Worm (Caenorhabditis elegans) whole organism, L1 larva: ENCODE measurements around the gene C35B1.2.

Experiments
- C04F5.9 ChIP-seq: sonication (generic microtip); optimal IDR thresholded peaks from 2 replicates; lab custom pipeline; 2016; ENCODE audit warnings: missing genetic modification characterization, missing compliant biosample characterization
- C16A3.4 ChIP-seq: fragments of 150-350 bp; optimal IDR thresholded peaks from 2 replicates; lab custom pipeline; 2014; ENCODE audit warnings: missing biosample characterization, missing genetic modification characterization
- C34B4.2 ChIP-seq: sonication (generic microtip); optimal IDR thresholded peaks from 2 replicates; lab custom pipeline; 2017; ENCODE audit warnings: mild to moderate bottlenecking, missing genetic modification characterization, missing compliant biosample characterization
- Y116A8C.19 ChIP-seq: sonication (generic microtip); optimal IDR thresholded peaks from 2 replicates; lab custom pipeline; 2016; ENCODE audit warnings: missing compliant biosample characterization, missing genetic modification characterization, borderline replicate concordance
- ama-1 ChIP-seq: fragments of 150-350 bp; optimal IDR thresholded peaks from 2 replicates; lab custom pipeline; 2014
- dpl-1 ChIP-seq, 3 experiments: fragments of 150-350 bp in 2 of 3; sonication (generic microtip) in 1 of 3; optimal IDR thresholded peaks; 2 replicates each; lab custom pipeline; 2014 to 2017; ENCODE audit warnings: missing biosample characterization in 3 of 3, missing genetic modification characterization in 3 of 3, missing genetic modification reagents in 3 of 3
- efl-3 ChIP-seq: fragments of 200-800 bp; sonication (Bioruptor generic); optimal IDR thresholded peaks from 2 replicates; lab custom pipeline; 2018; ENCODE audit warnings: mild to moderate bottlenecking, missing genetic modification characterization, missing compliant biosample characterization
- egl-27 ChIP-seq, 2 experiments: fragments of 150-350 bp in 1 of 2; sonication (generic microtip); optimal IDR thresholded peaks; 3 replicates each; lab custom pipeline; 2017 to 2018; ENCODE audit warnings: missing biosample characterization in 2 of 2, missing genetic modification characterization in 2 of 2, missing genetic modification reagents in 2 of 2
- elt-2 ChIP-seq: sonication (generic microtip); optimal IDR thresholded peaks from 2 replicates; lab custom pipeline; 2016; ENCODE audit warnings: missing genetic modification characterization, mild to moderate bottlenecking, inconsistent platforms, missing compliant biosample characterization, missing genetic modification reagents
- ets-5 ChIP-seq: fragments of 200-800 bp; sonication (Bioruptor generic); IDR thresholded peaks from 2 replicates; pipeline ENCODE4 v1.3.6; 2022; ENCODE audit warnings: missing genetic modification characterization, missing compliant biosample characterization
- fkh-8 ChIP-seq: sonication (generic microtip); optimal IDR thresholded peaks from 2 replicates; lab custom pipeline; 2016; ENCODE audit warnings: mild to moderate bottlenecking, missing genetic modification characterization, missing compliant biosample characterization
- fos-1 ChIP-seq: fragments of 150-350 bp; optimal IDR thresholded peaks from 2 replicates; lab custom pipeline; 2014; ENCODE audit warnings: missing biosample characterization, missing genetic modification characterization
- hlh-17 ChIP-seq: fragments of 200-800 bp; sonication (Bioruptor generic); optimal IDR thresholded peaks from 2 replicates; lab custom pipeline; 2018; ENCODE audit warnings: missing genetic modification characterization, mild to moderate bottlenecking, missing compliant biosample characterization, moderate library complexity, borderline replicate concordance
- hlh-4 ChIP-seq: sonication (generic microtip); optimal IDR thresholded peaks from 2 replicates; lab custom pipeline; 2016; ENCODE audit warnings: mild to moderate bottlenecking, missing genetic modification characterization, missing compliant biosample characterization
- hpl-2 ChIP-seq: fragments of 150-350 bp; optimal IDR thresholded peaks from 2 replicates; lab custom pipeline; 2014; ENCODE audit warnings: missing biosample characterization, missing genetic modification reagents, missing genetic modification characterization
- irx-1 ChIP-seq: sonication (generic microtip); optimal IDR thresholded peaks from 2 replicates; lab custom pipeline; 2016; ENCODE audit warnings: missing genetic modification characterization, missing compliant biosample characterization
- isw-1 ChIP-seq: fragments of 200-800 bp; sonication (Bioruptor generic); IDR thresholded peaks from 2 replicates; pipeline ENCODE4 v1.3.6; 2022; ENCODE audit warnings: missing genetic modification characterization, missing compliant biosample characterization
- jun-1 ChIP-seq: fragments of 150-350 bp; optimal IDR thresholded peaks from 2 replicates; lab custom pipeline; 2014; ENCODE audit warnings: missing biosample characterization, missing genetic modification reagents, missing genetic modification characterization
- lin-13 ChIP-seq: fragments of 150-350 bp; optimal IDR thresholded peaks from 2 replicates; lab custom pipeline; 2014; ENCODE audit warnings: missing biosample characterization, missing genetic modification reagents, missing genetic modification characterization
- lin-14 ChIP-seq: fragments of 200-800 bp; sonication (Bioruptor generic); optimal IDR thresholded peaks from 2 replicates; lab custom pipeline; 2018; ENCODE audit warnings: mild to moderate bottlenecking, missing genetic modification characterization, moderate library complexity, missing compliant biosample characterization
- lin-35 ChIP-seq, 2 experiments: fragments of 150-350 bp; optimal IDR thresholded peaks; 2 replicates each; lab custom pipeline; 2014; ENCODE audit warnings: missing biosample characterization in 2 of 2, missing genetic modification characterization in 2 of 2, missing genetic modification reagents in 2 of 2
- lin-39 ChIP-seq: fragments of 150-350 bp; optimal IDR thresholded peaks from 2 replicates; lab custom pipeline; 2014; ENCODE audit warnings: missing biosample characterization, missing genetic modification reagents, missing genetic modification characterization
- lir-3 ChIP-seq: sonication (generic microtip); optimal IDR thresholded peaks from 2 replicates; lab custom pipeline; 2016; ENCODE audit warnings: mild to moderate bottlenecking, missing genetic modification characterization, moderate library complexity, missing compliant biosample characterization; ENCODE audit not compliant: poor library complexity
- lsy-2 ChIP-seq, 2 experiments: fragments of 150-350 bp; optimal IDR thresholded peaks; 2 replicates each; lab custom pipeline; 2014; ENCODE audit warnings: missing biosample characterization in 2 of 2, missing genetic modification characterization in 2 of 2
- mef-2 ChIP-seq: fragments of 150-350 bp; optimal IDR thresholded peaks from 2 replicates; lab custom pipeline; 2014; ENCODE audit warnings: missing biosample characterization, missing genetic modification characterization
- nhr-11 ChIP-seq: fragments of 150-350 bp; optimal IDR thresholded peaks from 2 replicates; lab custom pipeline; 2014; ENCODE audit warnings: missing biosample characterization, missing genetic modification characterization
- nhr-12 ChIP-seq: sonication (generic microtip); optimal IDR thresholded peaks from 2 replicates; lab custom pipeline; 2017; ENCODE audit warnings: missing biosample characterization, missing genetic modification characterization
- nhr-19 ChIP-seq: fragments of 200-800 bp; sonication (Bioruptor generic); conservative IDR thresholded peaks from 2 replicates; pipeline ENCODE4 v1.3.6; 2022; ENCODE audit warnings: missing genetic modification characterization, missing compliant biosample characterization
- nhr-20 ChIP-seq: sonication (generic microtip); optimal IDR thresholded peaks from 2 replicates; lab custom pipeline; 2016; ENCODE audit warnings: mild to moderate bottlenecking, missing genetic modification characterization, missing compliant biosample characterization
- nhr-28 ChIP-seq: fragments of 150-350 bp; optimal IDR thresholded peaks from 2 replicates; lab custom pipeline; 2014; ENCODE audit warnings: missing biosample characterization, missing genetic modification characterization
- nhr-47 ChIP-seq: sonication (generic microtip); optimal IDR thresholded peaks from 2 replicates; lab custom pipeline; 2016; ENCODE audit warnings: mild to moderate bottlenecking, missing genetic modification characterization, moderate library complexity, missing compliant biosample characterization
- nhr-71 ChIP-seq: sonication (generic microtip); optimal IDR thresholded peaks from 2 replicates; lab custom pipeline; 2016; ENCODE audit warnings: mild to moderate bottlenecking, missing genetic modification characterization, moderate library complexity, missing compliant biosample characterization
- nhr-84 ChIP-seq: sonication (generic microtip); optimal IDR thresholded peaks from 2 replicates; lab custom pipeline; 2017; ENCODE audit warnings: missing biosample characterization, missing genetic modification characterization
- nhr-90 ChIP-seq: sonication (generic microtip); optimal IDR thresholded peaks from 2 replicates; lab custom pipeline; 2016; ENCODE audit warnings: mild to moderate bottlenecking, missing genetic modification characterization, missing compliant biosample characterization; ENCODE audit not compliant: poor library complexity
- pax-3 ChIP-seq: fragments of 200-800 bp; sonication (Bioruptor generic); optimal IDR thresholded peaks from 2 replicates; lab custom pipeline; 2018; ENCODE audit warnings: mild to moderate bottlenecking, missing genetic modification characterization, moderate library complexity, missing compliant biosample characterization
- skn-1 ChIP-seq: fragments of 150-350 bp; optimal IDR thresholded peaks from 2 replicates; lab custom pipeline; 2014; ENCODE audit warnings: missing biosample characterization, missing genetic modification characterization
- snpc-4 ChIP-seq: fragments of 150-350 bp; optimal IDR thresholded peaks from 2 replicates; lab custom pipeline; 2014; ENCODE audit warnings: missing biosample characterization, missing genetic modification characterization
- sptf-1 ChIP-seq: fragments of 150-350 bp; optimal IDR thresholded peaks from 2 replicates; lab custom pipeline; 2014; ENCODE audit warnings: missing biosample characterization, missing genetic modification characterization
- sup-37 ChIP-seq: fragments of 200-800 bp; sonication (Bioruptor generic); optimal IDR thresholded peaks from 2 replicates; lab custom pipeline; 2018; ENCODE audit warnings: mild to moderate bottlenecking, missing genetic modification characterization, missing compliant biosample characterization
- swsn-7 ChIP-seq: sonication (generic microtip); optimal IDR thresholded peaks from 2 replicates; lab custom pipeline; 2016; ENCODE audit warnings: missing genetic modification characterization, missing compliant biosample characterization
- unc-62 ChIP-seq: fragments of 150-350 bp; optimal IDR thresholded peaks from 2 replicates; lab custom pipeline; 2014; ENCODE audit warnings: missing biosample characterization, missing genetic modification reagents, missing genetic modification characterization
- unc-98 ChIP-seq: fragments of 200-800 bp; sonication (Bioruptor generic); IDR thresholded peaks from 2 replicates; pipeline ENCODE4 v1.3.6; 2022; ENCODE audit warnings: missing genetic modification characterization, missing compliant biosample characterization
- ztf-4 ChIP-seq: fragments of 150-350 bp; optimal IDR thresholded peaks from 2 replicates; lab custom pipeline; 2014; ENCODE audit warnings: missing biosample characterization, missing genetic modification characterization

The C35B1.2 gene

DNA sequence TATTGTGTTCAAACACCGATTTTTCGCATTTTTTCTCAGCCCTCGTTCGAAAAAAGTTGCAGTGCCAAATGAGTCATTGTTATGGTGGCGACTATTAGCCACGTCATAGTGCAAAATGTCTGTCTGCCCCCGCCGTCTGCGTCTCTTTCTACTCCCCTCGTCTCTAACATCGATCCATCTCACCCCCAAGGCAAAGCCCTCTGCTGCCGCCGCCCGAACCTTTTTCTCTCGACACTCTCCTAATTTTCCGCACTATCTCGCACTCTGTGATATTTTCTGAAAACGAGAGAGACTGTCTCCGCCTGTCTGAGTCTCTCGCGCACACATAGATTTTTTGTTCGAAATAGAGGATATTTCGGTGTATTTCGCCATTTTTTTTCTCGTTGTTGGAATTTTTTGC, 7.1 kb downstream of the C35B1.2 start (continued):
- TF ChIP-seq nhr-20 (tag; lab: Kevin White, UChicago): peak; percentile 84
- peak; percentile 38 for TF ChIP-seq irx-1
- TF ChIP-seq hlh-4 (tag; lab: Kevin White, UChicago): no peak
- TF ChIP-seq lin-14 (GFP tag; lab: Kevin White, UChicago): peak; percentile 96
- TF ChIP-seq skn-1 (tag; lab: Kevin White, UChicago): peak; percentile 76
- TF ChIP-seq hpl-2 (GFP tag; lab: Kevin White, UChicago): no peak
- no peak for TF ChIP-seq ama-1 (lab: Kevin White, UChicago)
- no peak for TF ChIP-seq sup-37 (GFP tag; lab: Kevin White, UChicago)
- TF ChIP-seq isw-1: peak; percentile 71
- TF ChIP-seq lin-13 (GFP tag; lab: Kevin White, UChicago): peak; percentile 32
- peak; percentile 53 for TF ChIP-seq pax-3
- peak; percentile 11 for TF ChIP-seq C16A3.4 (tag; lab: Kevin White, UChicago)
- TF ChIP-seq egl-27 (tag; optimal IDR thresholded peaks at IDR 0.05; lab: Kevin White, UChicago): peak; percentile 4 to 58
- TF ChIP-seq ets-5 (GFP tag; lab: Robert Waterston, UW): no peak
- TF ChIP-seq jun-1: peak; percentile 76
- peak; percentile 42 for TF ChIP-seq snpc-4 (tag; lab: Kevin White, UChicago)
- TF ChIP-seq unc-98 (GFP tag; lab: Robert Waterston, UW): no peak
- TF ChIP-seq C34B4.2 (tag; lab: Kevin White, UChicago): no peak
- TF ChIP-seq ztf-4 (tag; lab: Kevin White, UChicago): peak; percentile 70
- TF ChIP-seq mef-2 (tag; lab: Kevin White, UChicago): peak; percentile 67
- TF ChIP-seq dpl-1 (GFP tag; optimal IDR thresholded peaks at IDR 0.05; lab: Kevin White, UChicago): peak; percentile 21 to 58 (median 55)
- TF ChIP-seq lin-35 (GFP tag; optimal IDR thresholded peaks at IDR 0.05; lab: Kevin White, UChicago): peak; percentile 60 to 62
- no peak for TF ChIP-seq nhr-12 (tag; lab: Kevin White, UChicago)
- peak; percentile 71 for TF ChIP-seq fos-1 (tag; lab: Kevin White, UChicago)
- peak; percentile 75 to 77 for TF ChIP-seq lsy-2 (tag; optimal IDR thresholded peaks at IDR 0.05; lab: Kevin White, UChicago)
- no peak for TF ChIP-seq nhr-28 (tag; lab: Kevin White, UChicago)
- no peak for TF ChIP-seq hlh-17 (GFP tag; lab: Kevin White, UChicago)
- no peak for TF ChIP-seq unc-62 (GFP tag; lab: Kevin White, UChicago)
- peak; percentile 40 for TF ChIP-seq nhr-11
- peak; percentile 17 for TF ChIP-seq C04F5.9
- TF ChIP-seq nhr-90 (tag; lab: Kevin White, UChicago): peak; percentile 68
- TF ChIP-seq Y116A8C.19 (tag; lab: Kevin White, UChicago): no peak
- TF ChIP-seq fkh-8 (tag; lab: Kevin White, UChicago): peak; percentile 74
- TF ChIP-seq lir-3 (tag; lab: Kevin White, UChicago): no peak
- no peak for TF ChIP-seq sptf-1 (tag; lab: Kevin White, UChicago)

DNA sequence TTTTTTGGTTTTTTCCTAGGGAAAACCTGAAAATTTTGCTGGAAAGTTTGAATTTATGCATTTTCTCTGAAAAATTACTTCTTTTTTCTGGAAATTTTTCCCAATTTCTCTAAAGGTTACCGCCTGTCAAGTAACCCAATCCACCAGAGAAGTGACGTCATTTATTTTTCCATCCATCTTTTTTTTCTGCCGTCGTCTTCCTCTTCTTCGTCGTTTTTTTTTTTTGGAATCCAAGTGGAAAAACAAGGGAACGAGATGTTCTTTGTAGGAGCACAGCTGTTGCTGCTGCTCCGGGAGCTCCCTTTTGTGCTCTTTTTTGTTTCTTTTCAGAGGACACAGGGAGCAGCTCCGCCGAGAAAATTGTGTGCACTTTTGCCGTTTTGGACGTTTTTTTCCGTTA, 8.4 kb downstream of the C35B1.2 start:
- TF ChIP-seq nhr-71 (tag; lab: Kevin White, UChicago): peak; percentile 9
- TF ChIP-seq C04F5.9: no peak
- TF ChIP-seq efl-3 (GFP tag; lab: Kevin White, UChicago): no peak
- TF ChIP-seq C34B4.2 (tag; lab: Kevin White, UChicago): no peak
- no peak for TF ChIP-seq swsn-7 (tag; lab: Kevin White, UChicago)
- no peak for TF ChIP-seq nhr-84 (tag; lab: Kevin White, UChicago)
- 0 out of 2 replicates have a peak, but pooled peaks have one; percentile 4 for TF ChIP-seq nhr-19 (GFP tag; lab: Robert Waterston, UW)
- TF ChIP-seq nhr-47 (tag; lab: Kevin White, UChicago): no peak
- peak; percentile 24 for TF ChIP-seq lin-14 (GFP tag; lab: Kevin White, UChicago)
- TF ChIP-seq nhr-20 (tag; lab: Kevin White, UChicago): no peak
- TF ChIP-seq nhr-90 (tag; lab: Kevin White, UChicago): no peak
- no peak for TF ChIP-seq nhr-11
- TF ChIP-seq elt-2 (tag; lab: Kevin White, UChicago): no peak
- no peak for TF ChIP-seq lin-39 (tag; lab: Kevin White, UChicago)
